Worm (Caenorhabditis elegans): ENCODE data around the gene T10G3.8.

DNA sequence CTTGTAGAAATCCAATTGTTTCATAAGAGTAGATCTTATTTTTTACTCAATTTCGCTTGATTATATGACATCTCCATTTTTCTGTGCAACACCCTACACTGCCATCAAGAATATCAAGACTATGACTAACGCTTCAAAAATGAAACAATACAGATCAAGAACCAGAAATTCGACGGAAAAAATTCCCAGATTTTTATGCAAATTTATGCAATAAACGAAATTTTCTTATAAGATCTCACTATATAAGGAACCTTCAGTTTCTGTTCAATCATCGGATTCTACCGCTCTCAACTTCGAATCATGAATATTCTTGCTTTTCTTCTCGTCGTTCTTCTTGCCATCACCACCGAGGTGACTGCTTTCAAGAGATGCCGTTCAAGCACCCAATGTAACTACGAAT, 30.1 kb upstream of the T10G3.8 start, which contains the start of gene R11G10.4:
- TF ChIP-seq nhr-28 (tag; optimal IDR thresholded peaks at IDR 0.05) (no peak), lin-32 (GFP tag; optimal IDR thresholded peaks at IDR 0.05) (no peak)

Measured in whole organism, mixed stage, embryonic.